Worm (Caenorhabditis elegans) whole organism, dauer: ENCODE results near the gene F22E5.7.
"Not testable (repeated sequence)": the region's sequence is repeated elsewhere in the genome, so short reads cannot be mapped to it uniquely, and the experiment has no call there.

ENCODE experiments used
- unc-62 ChIP-seq: sonication (generic microtip); optimal IDR thresholded peaks from 2 replicates; lab custom pipeline; 2017; ENCODE audit warnings: missing biosample characterization, missing genetic modification reagents, missing genetic modification characterization

F22E5.7 gene

ce11 chrII:2677534-2678168 lies 35.8 kb downstream of the F22E5.7 start, which contains the start of gene F22E5.17:
F22E5.17 (plus strand) TSS chrII:2678041.
- TF ChIP-seq unc-62 (GFP tag; lab: Kevin White, UChicago), result no peak

- TF ChIP-seq unc-62 (GFP tag; lab: Kevin White, UChicago), result no peak
Measured at ce11 chrII:2681118-2681517, 39.2 kb downstream of the F22E5.7 start, which contains the start of gene F34D6.1. F34D6.1 (minus strand) TSS chrII:2681218.

DNA sequence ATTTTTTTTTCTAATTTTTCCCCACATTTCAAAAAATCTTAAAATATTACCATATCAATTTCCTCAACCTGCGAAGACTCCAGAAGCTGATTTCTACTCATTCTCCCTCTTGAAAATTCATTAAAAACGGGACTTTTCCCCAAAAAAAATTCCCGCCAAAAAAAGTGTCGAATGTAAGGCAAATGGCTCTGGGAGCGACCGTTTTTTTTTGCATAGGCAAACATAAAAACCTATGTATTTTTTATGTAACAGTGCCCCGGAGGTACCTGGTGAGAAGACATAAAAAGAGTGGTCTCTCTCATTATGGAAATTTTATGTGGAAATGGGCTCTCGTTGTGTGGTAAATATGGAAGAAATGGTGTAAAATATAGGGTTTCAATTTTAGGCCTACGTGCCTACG lies 42.3 kb downstream of the F22E5.7 start, which contains the start of gene ceh-87:
Gene ceh-87 (minus strand): TSS at position 101 of the 400 bp plus-strand sequence.
- no peak for TF ChIP-seq unc-62 (GFP tag; lab: Kevin White, UChicago)

DNA sequence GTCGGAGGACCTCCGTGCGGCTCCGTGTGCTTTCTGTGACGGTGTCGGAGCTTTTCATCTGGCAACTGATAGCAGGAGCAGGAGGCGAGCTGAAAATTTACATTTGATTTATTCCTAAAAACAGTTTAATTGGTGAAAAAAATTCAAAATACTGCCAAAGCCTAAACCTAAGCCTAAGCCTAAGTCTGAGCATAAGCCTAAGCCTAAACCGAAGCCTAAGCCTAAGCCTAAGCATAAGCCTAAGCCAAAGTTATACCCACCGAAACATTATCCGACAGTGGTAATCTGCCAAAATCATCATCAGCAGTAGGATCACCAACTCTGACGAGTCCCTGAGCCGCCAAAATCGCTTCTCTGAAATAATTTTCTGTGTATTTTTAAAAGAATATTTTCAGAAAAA lies 42.9 kb downstream of the F22E5.7 start:
- no peak for TF ChIP-seq unc-62 (GFP tag; lab: Kevin White, UChicago)

DNA sequence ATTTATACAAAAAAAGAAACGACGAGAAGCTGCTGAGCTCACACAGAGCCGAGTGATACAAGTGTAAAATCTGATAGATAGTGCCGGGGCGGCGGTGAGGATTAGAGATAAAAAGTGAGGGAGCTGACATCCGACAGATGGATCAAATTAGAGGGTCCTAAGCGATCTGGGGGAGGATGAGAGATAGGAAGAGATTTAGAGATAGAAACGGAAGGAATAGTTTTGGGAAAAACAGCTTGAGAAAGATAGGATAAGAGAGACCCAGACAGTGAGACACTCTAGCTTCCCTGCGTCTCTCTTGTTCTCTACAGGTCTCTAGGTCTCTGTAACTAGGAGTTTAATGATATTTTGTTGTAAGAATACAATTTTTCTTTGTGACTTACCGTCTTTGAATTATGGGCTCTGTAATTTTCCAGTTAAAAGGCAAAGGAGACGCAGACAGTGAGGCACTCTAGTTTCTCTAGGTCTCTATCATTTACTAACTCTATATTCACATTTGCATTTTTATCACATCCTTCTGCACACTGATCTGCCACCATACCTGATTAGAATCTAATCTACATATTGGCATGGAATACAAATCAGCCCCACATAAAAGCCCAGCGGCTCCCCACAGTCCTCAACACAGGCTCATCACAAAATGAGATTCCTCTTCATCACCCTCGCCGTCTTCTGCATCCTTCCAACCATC lies 45.3 kb downstream of the F22E5.7 start, which contains the start of the genes sup-9 and nspf-1:
Gene sup-9 (minus strand): TSS at position 43 of the 691 bp plus-strand sequence.
Gene nspf-1 (plus strand): TSS at position 641 of the 691 bp plus-strand sequence.
- TF ChIP-seq unc-62 (GFP tag; lab: Kevin White, UChicago), result no peak

- not testable (repeated sequence) for TF ChIP-seq unc-62 (GFP tag; lab: Kevin White, UChicago)
Measured at ce11 chrII:2688616-2689015, 46.7 kb downstream of the F22E5.7 start, which contains the start of gene nspf-2. nspf-2 (plus strand) TSS chrII:2688916.

ce11 chrII:2690080-2690479 lies 48.2 kb downstream of the F22E5.7 start, which contains the start of gene nspf-3:
nspf-3 (minus strand) TSS chrII:2690180.
- TF ChIP-seq unc-62 (GFP tag; lab: Kevin White, UChicago), result no peak

ce11 chrII:2692476-2692875 lies 50.6 kb downstream of the F22E5.7 start, which contains the start of gene set-11:
set-11 (minus strand) TSS chrII:2692576.
- TF ChIP-seq unc-62 (GFP tag; lab: Kevin White, UChicago), result no peak
